Fruit fly (Drosophila melanogaster) Kc167 (cell line): ENCODE data around the gene CG31041.

Experiments
- Myc ChIP-seq: fragments of >200 bp; optimal IDR thresholded peaks from 2 replicates; lab custom pipeline; 2017; ENCODE audit warnings: missing external identifiers
- h ChIP-seq: fragments of >200 bp; optimal IDR thresholded peaks from 3 replicates; lab custom pipeline; 2018; ENCODE audit warnings: missing external identifiers
- insv ChIP-seq: fragments of >200 bp; optimal IDR thresholded peaks from 3 replicates; lab custom pipeline; 2018; ENCODE audit warnings: missing external identifiers
- psq ChIP-seq: fragments of >200 bp; optimal IDR thresholded peaks from 2 replicates; lab custom pipeline; 2017; ENCODE audit warnings: missing external identifiers
- ttk ChIP-seq: sonication (Bioruptor generic); optimal IDR thresholded peaks from 2 replicates; lab custom pipeline; 2017; ENCODE audit warnings: missing external identifiers

dm6 chr3R:29559444-29559976 lies 31.2 kb downstream of the CG31041 start:
- no peak for TF ChIP-seq h
- no peak for TF ChIP-seq ttk (lab: Kevin White, UChicago)
- TF ChIP-seq psq: no peak
- no peak for TF ChIP-seq Myc
- no peak for TF ChIP-seq insv (lab: Kevin White, UChicago)
